Worm (Caenorhabditis elegans): ENCODE measurements around the gene C16A3.5.

Gene C16A3.5

DNA sequence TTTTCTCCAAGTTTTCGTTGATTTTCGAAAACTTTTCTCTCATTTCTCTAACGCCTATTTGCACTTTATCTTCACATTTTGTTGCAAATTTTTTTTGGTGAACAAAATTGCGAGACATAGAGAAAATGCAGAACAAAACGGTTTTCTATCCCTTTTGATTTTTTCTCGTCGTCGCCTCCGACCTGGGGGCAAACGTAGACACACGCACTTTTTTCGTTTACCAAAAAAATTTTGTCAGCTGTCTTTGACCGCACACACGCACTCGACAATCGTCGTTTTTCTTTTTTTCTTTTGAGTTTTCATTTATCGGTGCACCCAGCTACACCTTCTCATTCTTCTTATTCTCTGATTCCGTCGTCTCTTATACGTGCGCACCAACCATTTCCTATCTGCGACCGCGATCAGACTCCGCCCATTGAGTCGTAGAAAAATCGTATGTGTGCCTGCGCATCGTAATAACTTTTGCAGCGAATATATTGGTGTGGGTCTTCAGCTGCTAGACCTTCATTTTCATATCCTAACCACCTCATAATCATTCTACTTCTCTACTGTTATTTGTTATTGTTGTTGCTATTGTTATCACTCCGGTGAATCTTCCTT lies 18.1 kb upstream of the C16A3.5 start:
- TF ChIP-seq tbx-2 (tag; optimal IDR thresholded peaks at IDR 0.05) (peak; percentile 5), ceh-31 (tag; optimal IDR thresholded peaks at IDR 0.05) (no peak), ceh-9 (tag; optimal IDR thresholded peaks at IDR 0.05) (no peak), rnt-1 (tag; optimal IDR thresholded peaks at IDR 0.05) (peak; percentile 27), ceh-18 (tag; optimal IDR thresholded peaks at IDR 0.05) (peak; percentile 57), hlh-13 (GFP tag; optimal IDR thresholded peaks at IDR 0.05) (no peak)

DNA sequence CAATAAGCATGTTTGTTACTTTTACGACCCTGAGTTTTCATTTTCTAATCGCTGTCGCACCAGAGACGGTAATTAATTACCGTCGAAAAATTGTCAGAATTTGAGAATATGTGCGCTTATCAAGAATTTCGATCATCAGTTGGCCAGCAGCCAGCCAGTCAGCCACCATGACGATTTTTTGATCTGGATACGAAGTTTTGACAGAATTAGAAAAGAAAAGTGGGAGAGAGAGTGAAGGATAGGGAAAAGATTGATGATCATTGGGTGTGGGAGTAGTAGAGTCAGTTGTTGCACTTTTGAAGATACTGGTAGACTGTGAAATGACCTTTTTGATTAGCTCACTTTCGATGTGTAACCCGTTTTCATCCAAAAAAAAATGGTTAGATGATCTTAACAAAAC lies 16.2 kb upstream of the C16A3.5 start:
- TF ChIP-seq hlh-6 (tag; optimal IDR thresholded peaks at IDR 0.05) (no peak), ceh-18 (tag; optimal IDR thresholded peaks at IDR 0.05) (peak; percentile 21), ztf-16 (tag; optimal IDR thresholded peaks at IDR 0.05) (no peak), sox-4 (tag; optimal IDR thresholded peaks at IDR 0.05) (no peak)

DNA sequence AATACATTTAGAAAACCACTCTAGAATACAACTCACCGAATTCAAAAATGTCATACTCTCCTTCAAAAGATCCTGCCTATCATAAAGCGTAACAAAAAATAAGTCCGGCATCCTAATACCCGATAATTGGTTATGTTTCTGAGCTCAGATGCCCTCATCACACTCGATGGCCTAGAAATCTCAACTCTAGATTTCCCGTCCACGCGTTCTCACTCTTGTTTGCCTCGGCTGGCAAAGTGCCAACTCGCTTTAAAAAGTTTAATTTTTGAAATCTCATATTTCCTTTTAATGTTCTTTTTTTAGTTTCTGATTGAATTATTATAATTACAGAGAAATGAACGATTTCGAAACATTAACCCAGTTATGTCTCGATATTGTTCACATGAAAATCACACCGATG lies 12.9 kb upstream of the C16A3.5 start, which contains the start of the genes C56G2.15 and thoc-2:
TSS of gene C56G2.15 (minus strand) at position 188 of the 400 bp plus-strand sequence.
TSS of gene thoc-2 (plus strand) at position 331 of the 400 bp plus-strand sequence.
- TF ChIP-seq K09A11.1 (tag; optimal IDR thresholded peaks at IDR 0.05; ENCODE audit: insufficient read depth), result no peak
- peak; percentile 51 for TF ChIP-seq ceh-31 (tag; optimal IDR thresholded peaks at IDR 0.05)
- peak; percentile 10 for TF ChIP-seq ceh-2 (tag; optimal IDR thresholded peaks at IDR 0.05)
- TF ChIP-seq C08G9.2 (tag; optimal IDR thresholded peaks at IDR 0.05), result peak; percentile 38
- no peak for TF ChIP-seq madf-2 (tag; optimal IDR thresholded peaks at IDR 0.05)
- TF ChIP-seq tbx-2 (tag; optimal IDR thresholded peaks at IDR 0.05), result peak; percentile 51
- TF ChIP-seq che-1 (tag; optimal IDR thresholded peaks at IDR 0.05), result no peak

DNA sequence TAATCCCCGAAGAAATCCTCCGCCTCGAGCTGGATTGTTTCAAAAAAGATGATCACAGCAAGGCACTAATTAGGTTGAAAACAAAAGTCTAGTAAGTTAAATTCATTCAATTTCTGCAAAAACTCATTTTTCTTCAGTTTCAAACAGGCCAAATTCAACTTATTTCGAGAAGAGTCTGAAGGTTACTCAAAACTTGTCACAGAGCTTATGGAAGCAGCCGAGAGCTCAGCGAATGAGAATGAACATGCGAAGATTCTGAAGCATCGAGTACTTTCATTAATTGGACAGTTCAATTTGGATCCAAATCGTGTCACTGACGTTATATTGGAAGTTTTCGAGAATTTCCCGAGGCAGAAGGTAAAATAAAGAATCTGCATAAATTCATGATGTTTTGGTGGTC lies 12.0 kb upstream of the C16A3.5 start:
- no peak for TF ChIP-seq K02D7.2 (tag; optimal IDR thresholded peaks at IDR 0.05)
- TF ChIP-seq mec-3 (tag; optimal IDR thresholded peaks at IDR 0.05; ENCODE audit: borderline replicate concordance), result no peak
- no peak for TF ChIP-seq madf-2 (tag; optimal IDR thresholded peaks at IDR 0.05)
- TF ChIP-seq ceh-6 (GFP tag; optimal IDR thresholded peaks at IDR 0.05), result no peak
- no peak for TF ChIP-seq Y22D7AL.16 (tag; optimal IDR thresholded peaks at IDR 0.05)
- no peak for TF ChIP-seq pqm-1 (tag; optimal IDR thresholded peaks at IDR 0.05)
- no peak for TF ChIP-seq unc-86 (tag; optimal IDR thresholded peaks at IDR 0.05)
- TF ChIP-seq ama-1 (optimal IDR thresholded peaks at IDR 0.05), result no peak
- no peak for TF ChIP-seq pat-9 (tag; optimal IDR thresholded peaks at IDR 0.05)
- TF ChIP-seq ztf-16 (tag; optimal IDR thresholded peaks at IDR 0.05), result no peak
- no peak for TF ChIP-seq pha-4 (tag; optimal IDR thresholded peaks at IDR 0.05)
- TF ChIP-seq ceh-30 (tag; optimal IDR thresholded peaks at IDR 0.05), result no peak
- TF ChIP-seq ceh-22 (tag; optimal IDR thresholded peaks at IDR 0.05), result no peak
- TF ChIP-seq K09A11.1 (tag; optimal IDR thresholded peaks at IDR 0.05; ENCODE audit: insufficient read depth), result no peak
- TF ChIP-seq lin-11 (tag; optimal IDR thresholded peaks at IDR 0.05), result no peak
- TF ChIP-seq gmeb-2 (tag; optimal IDR thresholded peaks at IDR 0.05), result no peak
- TF ChIP-seq pax-1 (tag; optimal IDR thresholded peaks at IDR 0.05), result no peak

DNA sequence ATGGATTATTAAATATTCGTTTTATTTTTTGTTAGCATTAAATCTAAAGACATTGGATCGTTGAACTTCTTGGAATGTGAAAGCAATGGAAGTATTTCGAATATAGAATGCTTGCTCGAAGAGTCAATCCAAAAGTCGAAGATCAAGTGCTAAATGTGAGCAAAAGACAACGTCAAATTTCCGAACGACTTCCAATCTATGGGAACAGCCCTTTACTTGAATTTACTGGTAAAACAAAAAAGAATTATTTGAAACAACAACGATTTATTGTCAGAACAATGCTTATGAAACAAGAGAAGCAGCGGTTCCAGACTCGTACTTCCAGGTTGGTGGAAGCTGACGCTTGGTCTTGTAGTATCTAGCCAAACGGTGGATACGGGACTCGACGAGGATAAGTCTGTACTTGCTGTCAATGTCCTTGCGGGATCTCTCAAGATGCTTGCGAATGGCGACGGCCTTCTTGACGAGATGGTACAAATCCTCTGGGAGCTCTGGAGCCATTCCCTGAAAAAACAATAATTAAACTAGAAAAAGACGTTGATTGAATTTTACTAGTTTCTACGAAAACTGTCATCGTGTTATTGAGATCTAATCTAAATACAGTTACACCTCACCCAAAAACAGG lies 6.6 kb upstream of the C16A3.5 start:
- no peak for TF ChIP-seq sdc-2 (tag; optimal IDR thresholded peaks at IDR 0.05)
- peak; percentile 17 for TF ChIP-seq ama-1 (optimal IDR thresholded peaks at IDR 0.05)
- TF ChIP-seq syd-9 (tag; optimal IDR thresholded peaks at IDR 0.05), result no peak

DNA sequence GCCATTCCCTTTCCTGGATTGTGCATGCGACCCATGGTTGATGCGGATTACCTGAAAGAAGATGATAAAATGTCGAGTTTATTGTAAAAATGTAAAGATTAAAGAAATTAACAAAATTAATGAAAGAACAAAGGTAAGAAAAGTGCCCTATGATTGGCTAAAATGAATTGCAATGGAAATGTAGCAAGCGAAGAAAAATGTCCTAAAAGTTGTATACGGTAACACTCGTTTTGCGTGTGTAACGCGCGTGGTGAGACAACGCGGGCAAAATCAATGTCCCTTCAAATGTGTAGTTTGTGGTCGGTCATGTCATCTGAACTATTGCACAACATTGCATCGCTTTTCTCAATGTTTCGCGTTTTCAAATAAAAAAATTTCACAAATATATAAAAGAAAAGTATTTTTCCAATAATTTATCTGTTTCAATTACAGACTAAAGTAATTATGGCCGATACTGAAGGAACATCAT lies 5.6 kb upstream of the C16A3.5 start, which contains the start of the genes rps-13 and nfx-1:
TSS of gene rps-13 (minus strand) at position 51 of the 469 bp plus-strand sequence.
TSS of gene nfx-1 (plus strand) at position 433 of the 469 bp plus-strand sequence.
- TF ChIP-seq ceh-6 (GFP tag; optimal IDR thresholded peaks at IDR 0.05), result no peak
- no peak for TF ChIP-seq ceh-9 (tag; optimal IDR thresholded peaks at IDR 0.05)
- TF ChIP-seq sox-2 (GFP tag; IDR thresholded peaks at IDR 0.05), result no peak
- TF ChIP-seq ceh-19 (GFP tag; optimal IDR thresholded peaks at IDR 0.05), result no peak
- TF ChIP-seq pha-2 (tag; optimal IDR thresholded peaks at IDR 0.05), result no peak
- no peak for TF ChIP-seq ztf-16 (tag; optimal IDR thresholded peaks at IDR 0.05)
- peak; percentile 93 for TF ChIP-seq nfya-1 (tag; optimal IDR thresholded peaks at IDR 0.05)
- TF ChIP-seq ceh-2 (tag; optimal IDR thresholded peaks at IDR 0.05), result peak; percentile 10
- TF ChIP-seq syd-9 (tag; optimal IDR thresholded peaks at IDR 0.05), result no peak
- TF ChIP-seq rnt-1 (tag; optimal IDR thresholded peaks at IDR 0.05), result peak; percentile 66
- peak; percentile 87 for TF ChIP-seq ceh-30 (tag; optimal IDR thresholded peaks at IDR 0.05)
- peak; percentile 38 for TF ChIP-seq unc-42 (tag; optimal IDR thresholded peaks at IDR 0.05)
- TF ChIP-seq dmd-4 (tag; optimal IDR thresholded peaks at IDR 0.05; ENCODE audit: borderline replicate concordance), result no peak
- TF ChIP-seq madf-2 (tag; optimal IDR thresholded peaks at IDR 0.05), result no peak
- TF ChIP-seq fkh-6 (tag; optimal IDR thresholded peaks at IDR 0.05), result no peak
- TF ChIP-seq C38D4.7 (GFP tag; optimal IDR thresholded peaks at IDR 0.05), result no peak
- TF ChIP-seq ceh-48 (tag; optimal IDR thresholded peaks at IDR 0.05), result peak; percentile 50
- no peak for TF ChIP-seq sox-4 (tag; optimal IDR thresholded peaks at IDR 0.05)
- TF ChIP-seq fkh-10 (GFP tag; optimal IDR thresholded peaks at IDR 0.05), result no peak

Measured in whole organism, late embryonic.